Worm (Caenorhabditis elegans) whole organism, L1 larva: Measurements from ENCODE around the gene T21B6.3.

ENCODE experiments used
- alr-1 ChIP-seq: fragments of 200-800 bp; sonication (Bioruptor generic); optimal IDR thresholded peaks from 2 replicates; lab custom pipeline; 2018; ENCODE audit warnings: borderline replicate concordance, mild to moderate bottlenecking, missing genetic modification characterization, missing compliant biosample characterization
- blmp-1 ChIP-seq: fragments of 150-350 bp; optimal IDR thresholded peaks from 2 replicates; lab custom pipeline; 2014; ENCODE audit warnings: missing biosample characterization, missing genetic modification characterization
- ceh-82 ChIP-seq, 3 experiments: fragments of 150-350 bp in 1 of 3; sonication (generic microtip) in 2 of 3; optimal IDR thresholded peaks; 2 replicates each; lab custom pipeline; 2014 to 2017; ENCODE audit warnings: missing biosample characterization in 3 of 3, missing genetic modification characterization in 3 of 3
- ceh-88 ChIP-seq: fragments of 200-800 bp; sonication (Bioruptor generic); IDR thresholded peaks from 2 replicates; pipeline ENCODE4 v1.3.6; 2022; ENCODE audit warnings: missing genetic modification characterization, missing compliant biosample characterization
- efl-1 ChIP-seq, 4 experiments: fragments of 150-350 bp; optimal IDR thresholded peaks in 3 of 4; peaks in 1 of 4; 1 replicate in 1 of 4; 2 replicates in 3 of 4; lab custom pipeline; 2014; ENCODE audit warnings: missing biosample characterization in 2 of 4, missing genetic modification characterization in 2 of 4, missing genetic modification reagents in 2 of 4
- egl-13 ChIP-seq: sonication (generic microtip); optimal IDR thresholded peaks from 2 replicates; lab custom pipeline; 2016; ENCODE audit warnings: missing genotype, missing genetic modification reagents, missing genetic modification characterization, missing compliant biosample characterization
- elt-2 ChIP-seq: sonication (generic microtip); optimal IDR thresholded peaks from 2 replicates; lab custom pipeline; 2016; ENCODE audit warnings: missing genetic modification characterization, mild to moderate bottlenecking, inconsistent platforms, missing compliant biosample characterization, missing genetic modification reagents
- elt-3 ChIP-seq, 6 experiments: fragments of 150-350 bp in 1 of 6; sonication (generic microtip); optimal IDR thresholded peaks; 2 replicates each; lab custom pipeline; 2017 to 2018; ENCODE audit warnings: missing biosample characterization in 6 of 6, missing genetic modification characterization in 6 of 6, inconsistent platforms in 1 of 6
- fkh-4 ChIP-seq: sonication (generic microtip); optimal IDR thresholded peaks from 2 replicates; lab custom pipeline; 2016; ENCODE audit warnings: missing compliant biosample characterization, missing genetic modification characterization, borderline replicate concordance
- fos-1 ChIP-seq: fragments of 150-350 bp; optimal IDR thresholded peaks from 2 replicates; lab custom pipeline; 2014; ENCODE audit warnings: missing biosample characterization, missing genetic modification characterization
- grh-1 ChIP-seq: fragments of 200-800 bp; sonication (Bioruptor generic); IDR thresholded peaks from 2 replicates; pipeline ENCODE4 v1.3.6; 2022; ENCODE audit warnings: missing genetic modification reagents, missing genetic modification characterization, missing compliant biosample characterization
- hlh-17 ChIP-seq: fragments of 200-800 bp; sonication (Bioruptor generic); optimal IDR thresholded peaks from 2 replicates; lab custom pipeline; 2018; ENCODE audit warnings: missing genetic modification characterization, mild to moderate bottlenecking, missing compliant biosample characterization, moderate library complexity, borderline replicate concordance
- hlh-4 ChIP-seq: sonication (generic microtip); optimal IDR thresholded peaks from 2 replicates; lab custom pipeline; 2016; ENCODE audit warnings: mild to moderate bottlenecking, missing genetic modification characterization, missing compliant biosample characterization
- hpl-2 ChIP-seq: fragments of 150-350 bp; optimal IDR thresholded peaks from 2 replicates; lab custom pipeline; 2014; ENCODE audit warnings: missing biosample characterization, missing genetic modification reagents, missing genetic modification characterization
- lin-14 ChIP-seq: fragments of 200-800 bp; sonication (Bioruptor generic); optimal IDR thresholded peaks from 2 replicates; lab custom pipeline; 2018; ENCODE audit warnings: mild to moderate bottlenecking, missing genetic modification characterization, moderate library complexity, missing compliant biosample characterization
- lin-15B ChIP-seq: fragments of 150-350 bp; sonication (generic microtip); optimal IDR thresholded peaks from 3 replicates; lab custom pipeline; 2014; ENCODE audit warnings: missing biosample characterization, missing genetic modification characterization
- lin-35 ChIP-seq, 2 experiments: fragments of 150-350 bp; optimal IDR thresholded peaks; 2 replicates each; lab custom pipeline; 2014; ENCODE audit warnings: missing biosample characterization in 2 of 2, missing genetic modification characterization in 2 of 2, missing genetic modification reagents in 2 of 2
- lin-39 ChIP-seq: fragments of 150-350 bp; optimal IDR thresholded peaks from 2 replicates; lab custom pipeline; 2014; ENCODE audit warnings: missing biosample characterization, missing genetic modification reagents, missing genetic modification characterization
- lsy-2 ChIP-seq, 2 experiments: fragments of 150-350 bp; optimal IDR thresholded peaks; 2 replicates each; lab custom pipeline; 2014; ENCODE audit warnings: missing biosample characterization in 2 of 2, missing genetic modification characterization in 2 of 2
- mef-2 ChIP-seq: fragments of 150-350 bp; optimal IDR thresholded peaks from 2 replicates; lab custom pipeline; 2014; ENCODE audit warnings: missing biosample characterization, missing genetic modification characterization
- nhr-19 ChIP-seq: fragments of 200-800 bp; sonication (Bioruptor generic); conservative IDR thresholded peaks from 2 replicates; pipeline ENCODE4 v1.3.6; 2022; ENCODE audit warnings: missing genetic modification characterization, missing compliant biosample characterization
- nhr-20 ChIP-seq: sonication (generic microtip); optimal IDR thresholded peaks from 2 replicates; lab custom pipeline; 2016; ENCODE audit warnings: mild to moderate bottlenecking, missing genetic modification characterization, missing compliant biosample characterization
- nhr-71 ChIP-seq: sonication (generic microtip); optimal IDR thresholded peaks from 2 replicates; lab custom pipeline; 2016; ENCODE audit warnings: mild to moderate bottlenecking, missing genetic modification characterization, moderate library complexity, missing compliant biosample characterization
- nhr-85 ChIP-seq: sonication (generic microtip); peaks from one replicate; lab custom pipeline; 2016; ENCODE audit warnings: missing genetic modification characterization, inconsistent platforms, missing compliant biosample characterization
- rnt-1 ChIP-seq: sonication (generic microtip); optimal IDR thresholded peaks from 2 replicates; lab custom pipeline; 2016; ENCODE audit warnings: mild to moderate bottlenecking, missing genetic modification characterization, moderate library complexity, missing compliant biosample characterization
- skn-1 ChIP-seq: fragments of 150-350 bp; optimal IDR thresholded peaks from 2 replicates; lab custom pipeline; 2014; ENCODE audit warnings: missing biosample characterization, missing genetic modification characterization
- snu-23 ChIP-seq: sonication (generic microtip); optimal IDR thresholded peaks from 2 replicates; lab custom pipeline; 2016; ENCODE audit warnings: missing genetic modification characterization, missing compliant biosample characterization
- sox-4 ChIP-seq: sonication (generic microtip); optimal IDR thresholded peaks from 2 replicates; lab custom pipeline; 2016; ENCODE audit warnings: missing genetic modification characterization, missing compliant biosample characterization
- sptf-1 ChIP-seq: fragments of 150-350 bp; optimal IDR thresholded peaks from 2 replicates; lab custom pipeline; 2014; ENCODE audit warnings: missing biosample characterization, missing genetic modification characterization
- swsn-7 ChIP-seq: sonication (generic microtip); optimal IDR thresholded peaks from 2 replicates; lab custom pipeline; 2016; ENCODE audit warnings: missing genetic modification characterization, missing compliant biosample characterization
- unc-30 ChIP-seq: sonication (generic microtip); optimal IDR thresholded peaks from 2 replicates; lab custom pipeline; 2017; ENCODE audit warnings: missing biosample characterization, missing genetic modification characterization
- xbp-1 ChIP-seq: sonication (generic microtip); optimal IDR thresholded peaks from 2 replicates; lab custom pipeline; 2016; ENCODE audit warnings: missing genetic modification characterization, missing compliant biosample characterization
- ztf-11 ChIP-seq, 2 experiments: sonication (generic microtip); optimal IDR thresholded peaks; 2 replicates each; lab custom pipeline; 2016 to 2017; ENCODE audit warnings: missing genetic modification characterization in 2 of 2, missing biosample characterization in 1 of 2, missing compliant biosample characterization in 1 of 2

The T21B6.3 gene

ce11 chrX:10914421-10915277 is 34.1 kb downstream of the T21B6.3 start:
- TF ChIP-seq lin-15B (tag; lab: Kevin White, UChicago) (no peak), nhr-71 (tag; lab: Kevin White, UChicago) (peak; percentile 8), lin-14 (GFP tag; lab: Kevin White, UChicago) (peak; percentile 26), nhr-20 (tag; lab: Kevin White, UChicago) (peak; percentile 53), blmp-1 (tag; lab: Kevin White, UChicago) (peak; percentile 12), lin-35 (GFP tag; optimal IDR thresholded peaks at IDR 0.05; lab: Kevin White, UChicago) (peak in 1 of 2 experiments; percentile 17), elt-3 (tag; optimal IDR thresholded peaks at IDR 0.05; lab: Kevin White, UChicago) (peak in 1 of 6 experiments; percentile 11), hlh-17 (GFP tag; lab: Kevin White, UChicago) (no peak), skn-1 (tag; lab: Kevin White, UChicago) (no peak), nhr-85 (tag; lab: Kevin White, UChicago) (peak; percentile 83), sptf-1 (tag; lab: Kevin White, UChicago) (no peak), ceh-82 (tag; optimal IDR thresholded peaks at IDR 0.05; lab: Kevin White, UChicago) (no peak), elt-2 (peak; percentile 66)

ce11 chrX:10913981-10914380 is 34.8 kb downstream of the T21B6.3 start, which contains the start of gene F47B10.9:
F47B10.9 (minus strand) TSS chrX:10914081.
- TF ChIP-seq grh-1 (GFP tag; lab: Robert Waterston, UW) (no peak), mef-2 (no peak), swsn-7 (no peak), egl-13 (tag; lab: Kevin White, UChicago) (no peak), lin-14 (GFP tag; lab: Kevin White, UChicago) (no peak), alr-1 (tag; lab: Kevin White, UChicago) (no peak), nhr-85 (tag; lab: Kevin White, UChicago) (no peak), hpl-2 (no peak), rnt-1 (tag; lab: Kevin White, UChicago) (no peak), lsy-2 (tag; optimal IDR thresholded peaks at IDR 0.05; lab: Kevin White, UChicago) (no peak), sox-4 (tag; lab: Kevin White, UChicago) (no peak), fkh-4 (tag; lab: Kevin White, UChicago) (no peak), ceh-88 (GFP tag; lab: Robert Waterston, UW) (no peak), efl-1 (optimal IDR thresholded peaks at IDR 0.05; lab: Kevin White, UChicago) (no peak), efl-1 (GFP tag; optimal IDR thresholded peaks at IDR 0.05 in 1 of 2; lab: Kevin White, UChicago) (no peak), hlh-4 (no peak)

ce11 chrX:10910716-10911115 is 38.0 kb downstream of the T21B6.3 start, which contains the start of gene F47B10.8:
F47B10.8 (minus strand) TSS chrX:10910816.
- TF ChIP-seq rnt-1 (tag; lab: Kevin White, UChicago) = peak; percentile 34
- no peak for TF ChIP-seq xbp-1 (tag; lab: Kevin White, UChicago)

- no peak for TF ChIP-seq skn-1 (tag; lab: Kevin White, UChicago)
- peak; percentile 70 for TF ChIP-seq rnt-1 (tag; lab: Kevin White, UChicago)
- TF ChIP-seq nhr-19 (GFP tag; lab: Robert Waterston, UW) = peak; percentile 34; the same call in 1 of the 2 replicates
- TF ChIP-seq lsy-2 (tag; optimal IDR thresholded peaks at IDR 0.05; lab: Kevin White, UChicago) = peak in 1 of 2 experiments; percentile 33
- TF ChIP-seq lin-14 (GFP tag; lab: Kevin White, UChicago) = peak; percentile 69
- TF ChIP-seq fos-1 (tag; lab: Kevin White, UChicago) = no peak
- no peak for TF ChIP-seq ztf-11 (tag; optimal IDR thresholded peaks at IDR 0.05; lab: Kevin White, UChicago)
- peak; percentile 36 for TF ChIP-seq lin-39 (tag; lab: Kevin White, UChicago)
- peak; percentile 12 for TF ChIP-seq snu-23 (GFP tag; lab: Kevin White, UChicago)
- peak; percentile 60 for TF ChIP-seq nhr-71 (tag; lab: Kevin White, UChicago)
- no peak for TF ChIP-seq unc-30
These were observed 39.1 kb downstream of the T21B6.3 start for ce11 chrX:10909661-10910060.
